Worm (Caenorhabditis elegans) whole organism, early embryonic: ENCODE results near the gene W04E12.2.

Source experiments
- ama-1 ChIP-seq: fragments of 150-350 bp; optimal IDR thresholded peaks from 2 replicates; lab custom pipeline; 2014
- ceh-13 ChIP-seq: fragments of 200-800 bp; sonication (Bioruptor generic); optimal IDR thresholded peaks from 2 replicates; lab custom pipeline; 2018; ENCODE audit warnings: mild to moderate bottlenecking, missing genetic modification characterization, missing compliant biosample characterization
- tbx-37 ChIP-seq: fragments of 200-800 bp; sonication (Bioruptor generic); conservative IDR thresholded peaks from 2 replicates; pipeline ENCODE4 v1.3.6; 2022; ENCODE audit warnings: missing genetic modification reagents, missing genetic modification characterization, missing compliant biosample characterization
- tra-4 ChIP-seq: sonication (generic microtip); optimal IDR thresholded peaks from 2 replicates; lab custom pipeline; 2017; ENCODE audit warnings: missing genetic modification characterization, missing compliant biosample characterization

ce11 chrV:19715419-19715818, 25.5 kb downstream of the W04E12.2 start, which contains the start of gene Y43F8C.16:
- TF ChIP-seq ceh-13 (GFP tag; lab: Kevin White, UChicago) (no peak), ama-1 (lab: Kevin White, UChicago) (no peak), tbx-37 (GFP tag; lab: Robert Waterston, UW) (no peak), tra-4 (tag; lab: Kevin White, UChicago) (no peak)
